Fruit fly (Drosophila melanogaster): ENCODE results near the gene Adat1.

The Adat1 gene

DNA sequence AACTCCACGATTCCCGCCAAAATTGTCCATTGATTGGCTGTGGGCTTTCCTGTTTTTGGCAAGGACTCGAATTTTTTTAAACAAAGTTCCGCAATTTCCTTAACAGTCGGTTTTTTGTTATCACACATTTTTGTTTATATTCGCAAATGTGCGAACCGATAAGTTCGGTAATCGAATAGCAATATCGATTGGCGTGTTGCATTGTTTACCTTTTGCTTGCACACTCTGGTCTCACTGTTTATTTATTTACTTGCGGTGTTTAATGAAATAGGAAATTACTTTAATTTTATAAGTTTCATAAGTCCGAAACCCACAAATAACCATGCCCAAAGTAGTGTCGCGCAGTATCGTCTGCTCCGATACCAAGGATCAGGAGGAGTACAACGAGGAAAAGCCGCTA lies at the start of gene Adat1, which contains the start of gene CG16865:
Gene Adat1 (minus strand): TSS at position 152 of the 400 bp plus-strand sequence.
Gene CG16865 (plus strand): TSS at position 200 of the 400 bp plus-strand sequence.
- TF ChIP-seq EcR (GFP tag; optimal IDR thresholded peaks at IDR 0.05) = no peak
- TF ChIP-seq psq (optimal IDR thresholded peaks at IDR 0.05) = no peak
- TF ChIP-seq usp (GFP tag; optimal IDR thresholded peaks at IDR 0.05) = no peak
- no peak for TF ChIP-seq pan (optimal IDR thresholded peaks at IDR 0.05)
- no peak for TF ChIP-seq CG8478 (optimal IDR thresholded peaks at IDR 0.05)
- TF ChIP-seq Dll (optimal IDR thresholded peaks at IDR 0.05) = no peak

DNA sequence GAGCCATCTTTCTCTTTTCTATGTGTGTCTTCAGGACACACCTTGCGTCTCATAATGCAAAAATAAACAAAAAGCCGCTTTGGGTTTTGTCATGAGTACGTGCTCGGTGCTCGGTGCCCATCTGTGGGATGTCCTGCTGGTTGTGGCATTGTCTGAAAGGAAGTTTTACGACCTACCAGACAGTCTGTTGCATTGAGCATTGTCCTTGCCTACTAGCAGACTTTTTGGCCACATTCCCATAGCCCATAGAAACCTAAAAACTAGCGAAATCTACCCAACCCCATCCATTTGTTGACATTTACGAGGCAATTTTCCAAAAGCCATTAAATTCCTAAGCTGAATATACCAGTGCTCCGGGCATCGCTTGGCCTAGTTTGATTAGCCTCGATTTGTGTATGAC lies 39.8 kb upstream of the Adat1 start:
- no peak for TF ChIP-seq CG8478 (optimal IDR thresholded peaks at IDR 0.05)
- no peak for TF ChIP-seq pan (optimal IDR thresholded peaks at IDR 0.05)
- no peak for TF ChIP-seq psq (optimal IDR thresholded peaks at IDR 0.05)
- TF ChIP-seq EcR (GFP tag; optimal IDR thresholded peaks at IDR 0.05) = no peak
- no peak for TF ChIP-seq usp (GFP tag; optimal IDR thresholded peaks at IDR 0.05)
- no peak for TF ChIP-seq Dll (optimal IDR thresholded peaks at IDR 0.05)

DNA sequence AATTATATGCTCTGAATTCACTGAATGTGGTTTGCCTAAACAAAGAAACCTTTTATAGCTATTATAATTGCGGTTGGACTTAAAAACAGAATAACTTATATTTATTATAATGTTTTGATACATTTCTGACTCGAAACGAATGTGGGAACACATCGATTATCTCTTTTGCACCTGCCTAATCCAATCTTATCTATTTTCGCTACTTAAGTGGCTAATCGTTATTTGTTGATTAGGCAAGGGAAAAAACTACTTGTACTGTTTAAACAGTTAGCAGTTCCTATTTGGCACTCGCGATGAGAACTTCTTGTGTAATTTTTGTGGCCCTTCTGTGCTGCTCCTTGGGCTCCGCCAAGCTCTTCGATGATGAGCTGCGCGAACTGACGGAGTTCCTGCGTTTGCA lies 37.9 kb upstream of the Adat1 start, which contains the start of gene CG7968:
Gene CG7968 (plus strand): TSS at position 276 of the 400 bp plus-strand sequence.
- TF ChIP-seq Dll (optimal IDR thresholded peaks at IDR 0.05) = no peak
- TF ChIP-seq EcR (GFP tag; optimal IDR thresholded peaks at IDR 0.05) = no peak
- no peak for TF ChIP-seq psq (optimal IDR thresholded peaks at IDR 0.05)
- TF ChIP-seq usp (GFP tag; optimal IDR thresholded peaks at IDR 0.05) = no peak
- TF ChIP-seq pan (optimal IDR thresholded peaks at IDR 0.05) = no peak
- no peak for TF ChIP-seq CG8478 (optimal IDR thresholded peaks at IDR 0.05)

DNA sequence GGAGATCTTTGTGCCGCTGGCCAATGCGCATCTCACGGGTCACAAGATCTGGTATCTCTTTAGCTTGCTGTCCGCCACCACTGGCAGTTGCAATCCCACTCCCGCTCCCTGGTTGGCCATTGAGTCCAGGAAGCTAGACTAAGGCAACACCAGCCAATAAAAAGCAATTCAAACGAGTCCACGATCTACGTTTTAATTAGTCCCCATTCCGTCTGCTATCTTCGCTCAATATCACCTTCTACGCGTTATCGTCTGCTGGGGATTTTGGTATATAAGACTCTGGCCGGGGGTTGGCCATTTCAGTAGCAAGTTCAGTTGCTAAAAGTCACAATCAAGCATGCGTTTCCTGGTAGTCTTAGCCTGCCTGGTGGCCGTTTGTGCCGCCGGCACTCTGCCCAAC lies 36.4 kb upstream of the Adat1 start, which contains the start of gene CG7953:
Gene CG7953 (plus strand): TSS at position 301 of the 400 bp plus-strand sequence.
- TF ChIP-seq usp (GFP tag; optimal IDR thresholded peaks at IDR 0.05) (no peak), pan (optimal IDR thresholded peaks at IDR 0.05) (no peak), Dll (optimal IDR thresholded peaks at IDR 0.05) (no peak), psq (optimal IDR thresholded peaks at IDR 0.05) (no peak), EcR (GFP tag; optimal IDR thresholded peaks at IDR 0.05) (no peak), CG8478 (optimal IDR thresholded peaks at IDR 0.05) (no peak)

DNA sequence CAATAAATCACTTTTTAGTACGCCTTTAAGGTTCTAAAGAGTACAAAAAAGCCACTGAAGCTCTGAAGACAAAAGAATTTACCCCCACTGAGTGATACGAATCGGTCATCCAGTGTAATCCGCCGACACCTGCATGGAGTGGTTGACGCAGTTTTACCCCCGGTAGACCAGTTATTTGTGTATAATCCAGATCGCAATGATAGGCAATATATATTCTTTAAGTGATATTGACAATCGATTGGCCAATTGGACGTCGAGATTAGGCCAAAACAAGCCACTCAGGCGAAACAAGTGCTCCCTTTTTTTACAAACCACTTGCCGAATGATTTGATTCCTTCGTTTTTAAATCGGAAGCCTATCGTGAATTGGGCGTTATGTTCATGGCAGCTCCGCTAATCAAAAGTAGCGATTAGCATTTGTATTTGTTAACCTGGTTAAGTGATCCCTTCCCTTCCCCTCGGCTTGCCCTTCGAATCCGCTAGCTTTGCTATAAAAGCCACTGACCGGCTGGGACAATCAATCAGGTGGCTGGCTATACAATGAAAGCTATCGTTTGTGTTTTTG lies 35.0 kb upstream of the Adat1 start, which contains the start of gene CG7916:
Gene CG7916 (plus strand): TSS at position 514 of the 564 bp plus-strand sequence.
- TF ChIP-seq usp (GFP tag; optimal IDR thresholded peaks at IDR 0.05) = no peak
- no peak for TF ChIP-seq Dll (optimal IDR thresholded peaks at IDR 0.05)
- TF ChIP-seq CG8478 (optimal IDR thresholded peaks at IDR 0.05) = no peak
- TF ChIP-seq pan (optimal IDR thresholded peaks at IDR 0.05) = no peak
- no peak for TF ChIP-seq EcR (GFP tag; optimal IDR thresholded peaks at IDR 0.05)
- no peak for TF ChIP-seq psq (optimal IDR thresholded peaks at IDR 0.05)

DNA sequence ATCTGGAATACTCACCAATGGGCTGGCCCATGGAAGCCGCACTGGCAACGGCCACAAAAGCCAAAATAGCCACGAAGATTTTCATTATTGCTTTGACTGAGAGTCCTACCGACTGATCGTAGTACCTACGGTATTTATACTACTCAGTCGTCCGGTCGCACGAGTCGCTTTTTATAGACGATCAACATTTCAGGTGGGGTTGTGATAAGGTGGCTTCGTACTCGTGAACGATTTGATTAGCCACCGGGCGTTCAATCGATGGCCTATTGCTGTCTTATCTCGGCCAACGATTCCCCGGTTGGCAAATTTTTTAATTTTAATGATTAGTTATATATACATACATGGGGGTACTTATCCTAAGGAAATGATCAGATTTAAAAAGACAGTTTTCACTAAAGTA lies 33.9 kb upstream of the Adat1 start, which contains the start of gene CG8997:
Gene CG8997 (minus strand): TSS at position 148 of the 400 bp plus-strand sequence.
- TF ChIP-seq Dll (optimal IDR thresholded peaks at IDR 0.05) (no peak), usp (GFP tag; optimal IDR thresholded peaks at IDR 0.05) (no peak), CG8478 (optimal IDR thresholded peaks at IDR 0.05) (no peak), psq (optimal IDR thresholded peaks at IDR 0.05) (no peak), pan (optimal IDR thresholded peaks at IDR 0.05) (no peak)

DNA sequence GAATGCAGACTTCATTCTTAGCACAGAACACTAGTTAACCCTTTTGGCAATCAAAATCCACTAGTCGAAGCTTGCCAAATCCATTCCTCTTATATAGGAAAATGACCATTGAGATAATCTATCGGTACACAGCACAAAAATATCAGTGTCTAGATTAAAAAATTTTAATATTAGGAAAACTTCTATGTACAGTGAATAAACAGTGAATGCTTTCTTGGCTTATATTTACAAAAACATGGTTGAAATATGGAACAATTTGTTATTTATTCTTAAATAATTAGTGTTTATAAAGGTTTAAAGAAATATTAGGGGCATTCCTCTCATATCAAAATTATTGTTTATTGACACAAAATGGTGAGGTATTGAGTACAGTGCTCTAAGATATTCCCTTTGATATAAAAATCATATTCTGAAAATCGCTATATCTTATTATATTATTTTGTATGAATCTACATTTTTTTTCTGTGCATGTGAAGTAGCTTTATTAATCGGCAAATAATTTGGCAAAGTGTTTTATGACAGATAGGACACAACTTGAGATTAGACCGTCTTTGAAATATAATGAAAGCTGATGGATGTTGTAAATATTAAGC lies 32.5 kb upstream of the Adat1 start, which contains the start of gene CG33306:
Gene CG33306 (minus strand): TSS at position 51 of the 593 bp plus-strand sequence.
- TF ChIP-seq usp (GFP tag; optimal IDR thresholded peaks at IDR 0.05) (no peak), Dll (optimal IDR thresholded peaks at IDR 0.05) (no peak), EcR (GFP tag; optimal IDR thresholded peaks at IDR 0.05) (no peak), pan (optimal IDR thresholded peaks at IDR 0.05) (no peak), psq (optimal IDR thresholded peaks at IDR 0.05) (no peak), CG8478 (optimal IDR thresholded peaks at IDR 0.05) (no peak)

DNA sequence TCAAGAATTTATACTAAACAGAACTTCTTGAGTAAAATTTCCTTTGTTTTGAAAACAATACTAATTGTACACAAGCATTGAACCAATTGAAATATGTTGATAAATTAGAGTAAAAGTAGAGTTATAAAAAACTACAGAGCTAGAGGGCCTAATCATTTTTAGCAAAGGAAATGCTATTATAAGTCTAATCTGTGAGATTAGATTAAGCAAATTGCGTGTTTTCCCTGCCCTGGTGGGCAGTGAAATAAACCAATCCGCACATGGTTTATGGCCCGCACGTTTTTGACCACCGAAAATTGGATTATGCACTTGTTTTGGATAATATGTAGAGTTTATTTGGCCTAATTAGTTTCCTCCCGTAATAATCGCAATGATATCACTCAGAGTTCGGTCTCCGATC lies 31.3 kb upstream of the Adat1 start:
- no peak for TF ChIP-seq usp (GFP tag; optimal IDR thresholded peaks at IDR 0.05)
- no peak for TF ChIP-seq EcR (GFP tag; optimal IDR thresholded peaks at IDR 0.05)
- no peak for TF ChIP-seq CG8478 (optimal IDR thresholded peaks at IDR 0.05)
- TF ChIP-seq pan (optimal IDR thresholded peaks at IDR 0.05) = no peak
- TF ChIP-seq Dll (optimal IDR thresholded peaks at IDR 0.05) = no peak
- no peak for TF ChIP-seq psq (optimal IDR thresholded peaks at IDR 0.05)

DNA sequence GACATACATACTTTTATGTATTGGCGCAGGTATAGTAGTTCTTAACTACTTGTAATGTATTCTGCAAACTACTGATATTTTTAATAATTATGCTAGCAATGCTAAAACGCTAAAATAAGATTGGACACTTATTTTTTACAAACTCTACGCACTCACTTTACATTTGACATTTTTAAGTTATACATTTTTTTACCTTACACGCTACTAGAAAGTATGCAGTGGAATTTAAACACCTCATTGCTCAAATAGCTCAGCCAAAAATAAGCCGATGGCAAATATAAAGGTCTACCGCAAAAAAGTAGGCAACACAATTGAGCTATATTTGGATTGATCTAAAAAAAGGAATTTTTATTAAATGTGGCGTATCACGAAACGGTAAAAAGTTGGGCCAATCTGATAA lies 30.8 kb upstream of the Adat1 start:
- TF ChIP-seq usp (GFP tag; optimal IDR thresholded peaks at IDR 0.05) = no peak
- no peak for TF ChIP-seq CG8478 (optimal IDR thresholded peaks at IDR 0.05)
- no peak for TF ChIP-seq pan (optimal IDR thresholded peaks at IDR 0.05)
- TF ChIP-seq Dll (optimal IDR thresholded peaks at IDR 0.05) = no peak
- no peak for TF ChIP-seq psq (optimal IDR thresholded peaks at IDR 0.05)

DNA sequence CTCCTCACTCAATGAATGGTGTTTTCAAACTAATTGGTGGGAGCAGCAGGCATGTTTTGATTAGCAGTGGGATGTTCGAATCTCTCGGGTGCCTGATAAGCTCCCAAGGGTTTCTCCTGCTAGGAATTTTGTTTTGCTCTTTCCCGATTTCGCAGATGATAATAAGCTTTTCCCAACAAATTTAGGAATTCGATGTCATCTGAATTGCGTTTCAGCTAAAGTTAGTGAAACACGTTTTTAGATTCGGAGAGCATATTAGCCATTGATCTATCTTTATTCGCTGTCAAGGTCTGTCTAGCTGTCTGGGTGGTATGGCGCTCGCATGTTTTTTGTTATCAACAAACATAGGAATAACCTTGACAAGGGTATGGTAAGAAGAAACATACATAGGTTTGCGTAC lies 30.2 kb upstream of the Adat1 start, which contains the start of gene CG33307:
Gene CG33307 (minus strand): TSS at position 13 of the 400 bp plus-strand sequence.
- TF ChIP-seq EcR (GFP tag; optimal IDR thresholded peaks at IDR 0.05) = no peak
- TF ChIP-seq CG8478 (optimal IDR thresholded peaks at IDR 0.05) = no peak
- TF ChIP-seq pan (optimal IDR thresholded peaks at IDR 0.05) = no peak

DNA sequence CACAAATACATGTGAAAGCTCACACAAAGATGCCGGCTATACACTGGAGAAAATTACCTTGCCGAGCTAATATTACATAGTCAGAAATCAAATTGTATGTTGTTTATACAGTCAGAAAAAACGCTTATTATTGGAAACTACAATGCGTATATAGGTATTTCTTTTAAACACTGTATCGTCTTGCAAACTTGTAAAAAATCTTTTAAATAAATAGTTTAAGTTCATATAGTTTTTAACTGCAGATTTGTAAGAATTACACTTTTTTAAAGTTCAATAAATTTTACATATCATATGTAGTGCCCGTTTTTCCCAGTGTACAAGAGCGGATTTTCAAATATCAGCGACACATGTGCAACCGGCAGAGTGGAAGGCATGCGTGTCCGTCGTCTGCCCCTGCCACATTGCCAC lies 28.5 kb upstream of the Adat1 start:
- TF ChIP-seq Dll (optimal IDR thresholded peaks at IDR 0.05) (no peak), EcR (GFP tag; optimal IDR thresholded peaks at IDR 0.05) (no peak), pan (optimal IDR thresholded peaks at IDR 0.05) (no peak), usp (GFP tag; optimal IDR thresholded peaks at IDR 0.05) (no peak), CG8478 (optimal IDR thresholded peaks at IDR 0.05) (no peak), psq (optimal IDR thresholded peaks at IDR 0.05) (no peak)

DNA sequence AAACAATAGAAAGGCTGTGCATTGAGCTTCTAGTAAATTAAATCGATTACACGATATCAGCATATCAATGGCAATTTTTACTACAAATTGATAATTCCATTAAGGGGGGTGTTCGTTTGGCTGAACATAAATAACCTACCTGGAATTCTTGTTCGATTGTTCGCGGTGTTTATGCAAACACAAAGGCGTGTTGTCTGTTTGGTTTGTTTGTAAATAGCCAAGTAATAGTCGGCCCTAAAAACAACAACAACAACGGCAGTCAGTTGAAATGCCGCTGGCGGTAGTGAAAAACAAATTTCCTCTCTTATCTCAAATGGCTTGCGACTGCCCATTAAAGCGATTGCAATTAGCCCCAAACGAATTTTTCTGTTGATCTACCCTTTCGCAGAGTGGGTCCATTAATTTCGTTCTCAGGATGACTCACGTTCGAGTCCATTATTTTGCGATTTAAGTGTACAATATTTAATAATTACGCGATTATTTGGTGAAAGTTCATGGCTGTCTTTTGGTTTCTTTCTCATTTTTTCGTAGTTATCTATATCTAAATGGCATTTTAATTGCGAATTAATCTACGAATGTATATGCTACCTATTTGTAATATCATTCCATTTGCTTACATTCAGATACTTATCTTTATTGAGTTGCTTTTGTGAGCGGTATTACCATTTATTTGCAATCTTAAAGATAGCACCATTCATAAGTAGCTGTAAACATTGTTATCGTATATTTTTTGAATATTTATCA lies 27.5 kb upstream of the Adat1 start:
- no peak for TF ChIP-seq psq (optimal IDR thresholded peaks at IDR 0.05)
- no peak for TF ChIP-seq EcR (GFP tag; optimal IDR thresholded peaks at IDR 0.05)
- TF ChIP-seq usp (GFP tag; optimal IDR thresholded peaks at IDR 0.05) = no peak
- no peak for TF ChIP-seq pan (optimal IDR thresholded peaks at IDR 0.05)
- no peak for TF ChIP-seq CG8478 (optimal IDR thresholded peaks at IDR 0.05)
- no peak for TF ChIP-seq Dll (optimal IDR thresholded peaks at IDR 0.05)
